Worm (Caenorhabditis elegans) whole organism, mixed stage, embryonic: ENCODE results near the gene T12B5.14.

ENCODE experiments used
- M03D4.4 ChIP-seq: sonication (generic microtip); optimal IDR thresholded peaks from 2 replicates; lab custom pipeline; 2017; ENCODE audit warnings: mild to moderate bottlenecking, missing genetic modification characterization, missing compliant biosample characterization
- ceh-39 ChIP-seq: fragments of 150-350 bp; optimal IDR thresholded peaks from 2 replicates; lab custom pipeline; 2014; ENCODE audit warnings: missing biosample characterization, missing genetic modification characterization
- ceh-83 ChIP-seq: fragments of 200-800 bp; sonication (Bioruptor generic); optimal IDR thresholded peaks from 2 replicates; lab custom pipeline; 2018; ENCODE audit warnings: mild to moderate bottlenecking, missing genetic modification characterization, missing compliant biosample characterization
- cnd-1 ChIP-seq: fragments of 200-800 bp; sonication (Bioruptor generic); optimal IDR thresholded peaks from 2 replicates; lab custom pipeline; 2018; ENCODE audit warnings: mild to moderate bottlenecking, missing genetic modification characterization, missing compliant biosample characterization
- drap-1 ChIP-seq: fragments of 200-800 bp; sonication (Bioruptor generic); optimal IDR thresholded peaks from 3 replicates; lab custom pipeline; 2018; ENCODE audit warnings: mild to moderate bottlenecking, missing genetic modification characterization, missing compliant biosample characterization
- elt-1 ChIP-seq: sonication (generic microtip); optimal IDR thresholded peaks from 2 replicates; lab custom pipeline; 2017; ENCODE audit warnings: missing genetic modification characterization, mild to moderate bottlenecking, missing compliant biosample characterization, antibody characterized with exemption, moderate library complexity, borderline replicate concordance; ENCODE audit not compliant: insufficient read depth
- flh-1 ChIP-seq: fragments of 200-800 bp; sonication (Bioruptor generic); optimal IDR thresholded peaks from 2 replicates; lab custom pipeline; 2018; ENCODE audit warnings: mild to moderate bottlenecking, missing genetic modification characterization, moderate library complexity, missing compliant biosample characterization
- ham-2 ChIP-seq: fragments of 200-800 bp; sonication (Bioruptor generic); optimal IDR thresholded peaks from 2 replicates; lab custom pipeline; 2018; ENCODE audit warnings: mild to moderate bottlenecking, missing genetic modification characterization, missing compliant biosample characterization
- hlh-1 ChIP-seq: fragments of 150-350 bp; optimal IDR thresholded peaks from 2 replicates; lab custom pipeline; 2014; ENCODE audit warnings: missing biosample characterization, missing genetic modification reagents, missing genetic modification characterization
- lin-13 ChIP-seq: fragments of 150-350 bp; optimal IDR thresholded peaks from 2 replicates; lab custom pipeline; 2014; ENCODE audit warnings: missing biosample characterization, missing genetic modification characterization
- lin-32 ChIP-seq: fragments of 200-800 bp; sonication (Bioruptor generic); optimal IDR thresholded peaks from 2 replicates; lab custom pipeline; 2018; ENCODE audit warnings: mild to moderate bottlenecking, missing genetic modification characterization, missing compliant biosample characterization
- lsy-2 ChIP-seq: fragments of 150-350 bp; optimal IDR thresholded peaks from 2 replicates; lab custom pipeline; 2014; ENCODE audit warnings: missing biosample characterization, missing genetic modification characterization
- mep-1 ChIP-seq: fragments of 150-350 bp; optimal IDR thresholded peaks from 2 replicates; lab custom pipeline; 2017; ENCODE audit warnings: missing biosample characterization, missing genetic modification reagents, missing genetic modification characterization, inconsistent platforms
- mls-2 ChIP-seq: sonication (generic microtip); optimal IDR thresholded peaks from 2 replicates; lab custom pipeline; 2016; ENCODE audit warnings: mild to moderate bottlenecking, missing genetic modification characterization, moderate library complexity, missing compliant biosample characterization
- nhr-12 ChIP-seq: fragments of 150-350 bp; optimal IDR thresholded peaks from 2 replicates; lab custom pipeline; 2014; ENCODE audit warnings: missing biosample characterization, missing genetic modification characterization
- nhr-2 ChIP-seq: fragments of 150-350 bp; optimal IDR thresholded peaks from 2 replicates; lab custom pipeline; 2014; ENCODE audit warnings: missing biosample characterization, missing genetic modification characterization
- nhr-28 ChIP-seq: fragments of 150-350 bp; optimal IDR thresholded peaks from 2 replicates; lab custom pipeline; 2014; ENCODE audit warnings: missing biosample characterization, missing genetic modification characterization
- sem-2 ChIP-seq: fragments of 200-800 bp; sonication (Bioruptor generic); optimal IDR thresholded peaks from 2 replicates; lab custom pipeline; 2018; ENCODE audit warnings: mild to moderate bottlenecking, missing genetic modification characterization, missing compliant biosample characterization
- snpc-4 ChIP-seq: fragments of 150-350 bp; optimal IDR thresholded peaks from 2 replicates; lab custom pipeline; 2014; ENCODE audit warnings: missing biosample characterization, missing genetic modification characterization
- sptf-1 ChIP-seq: sonication (generic microtip); optimal IDR thresholded peaks from 2 replicates; lab custom pipeline; 2017; ENCODE audit warnings: mild to moderate bottlenecking, missing genetic modification characterization, moderate library complexity, missing compliant biosample characterization
- tbx-8 ChIP-seq: fragments of 200-800 bp; sonication (Bioruptor generic); optimal IDR thresholded peaks from 2 replicates; lab custom pipeline; 2018; ENCODE audit warnings: mild to moderate bottlenecking, missing genetic modification characterization, moderate library complexity, missing compliant biosample characterization
- unc-39 ChIP-seq: fragments of 150-350 bp; optimal IDR thresholded peaks from 2 replicates; lab custom pipeline; 2014; ENCODE audit warnings: missing biosample characterization, missing genetic modification characterization
- unc-62 ChIP-seq: fragments of 150-350 bp; optimal IDR thresholded peaks from 2 replicates; lab custom pipeline; 2014; ENCODE audit warnings: missing biosample characterization, missing genetic modification reagents, missing genetic modification characterization
- ztf-11 ChIP-seq: fragments of 150-350 bp; optimal IDR thresholded peaks from 2 replicates; lab custom pipeline; 2014; ENCODE audit warnings: missing biosample characterization, missing genetic modification characterization

Gene T12B5.14

ce11 chrIII:998855-999254 is 44.2 kb downstream of the T12B5.14 start:
- TF ChIP-seq cnd-1 (tag; lab: Kevin White, UChicago), result no peak
- TF ChIP-seq ztf-11 (tag; lab: Kevin White, UChicago), result no peak
- TF ChIP-seq mep-1 (tag; lab: Kevin White, UChicago), result no peak
- TF ChIP-seq snpc-4 (tag; lab: Kevin White, UChicago), result no peak
- no peak for TF ChIP-seq flh-1 (GFP tag; lab: Kevin White, UChicago)

ce11 chrIII:1001297-1001696 is 46.6 kb downstream of the T12B5.14 start, which contains the start of gene R06B10.7:
Gene R06B10.7, minus strand, starts transcription at chrIII:1001397.
- TF ChIP-seq unc-62 (no peak), ceh-39 (tag; lab: Kevin White, UChicago) (no peak), lin-13 (no peak), mep-1 (tag; lab: Kevin White, UChicago) (no peak), snpc-4 (tag; lab: Kevin White, UChicago) (no peak), cnd-1 (tag; lab: Kevin White, UChicago) (no peak), M03D4.4 (tag; lab: Kevin White, UChicago) (no peak), hlh-1 (tag; lab: Kevin White, UChicago) (no peak), drap-1 (GFP tag; lab: Kevin White, UChicago) (no peak), mls-2 (tag; lab: Kevin White, UChicago) (no peak), ceh-83 (GFP tag; lab: Kevin White, UChicago) (no peak), tbx-8 (GFP tag; lab: Kevin White, UChicago) (no peak), nhr-2 (tag; lab: Kevin White, UChicago) (no peak), ham-2 (GFP tag; lab: Kevin White, UChicago) (no peak), unc-39 (no peak), lin-32 (GFP tag; lab: Kevin White, UChicago) (no peak)

ce11 chrIII:1002510-1002909 is 47.8 kb downstream of the T12B5.14 start, which contains the start of gene clec-150:
Gene clec-150, plus strand, starts transcription at chrIII:1002707.
- no peak for TF ChIP-seq hlh-1 (tag; lab: Kevin White, UChicago)
- no peak for TF ChIP-seq M03D4.4 (tag; lab: Kevin White, UChicago)
- TF ChIP-seq nhr-28, result no peak
- no peak for TF ChIP-seq ceh-83 (GFP tag; lab: Kevin White, UChicago)
- TF ChIP-seq elt-1 (tag; lab: Kevin White, UChicago), result no peak
- no peak for TF ChIP-seq flh-1 (GFP tag; lab: Kevin White, UChicago)
- TF ChIP-seq mls-2 (tag; lab: Kevin White, UChicago), result no peak
- TF ChIP-seq, all 35 proteins: peak for 0

- TF ChIP-seq tbx-8 (GFP tag; lab: Kevin White, UChicago), result no peak
- TF ChIP-seq unc-39, result no peak
- TF ChIP-seq nhr-12 (tag; lab: Kevin White, UChicago), result no peak
- no peak for TF ChIP-seq nhr-2 (tag; lab: Kevin White, UChicago)
- TF ChIP-seq sem-2, result no peak
- TF ChIP-seq ham-2 (GFP tag; lab: Kevin White, UChicago), result no peak
- TF ChIP-seq sptf-1, result no peak
- TF ChIP-seq lsy-2 (tag; lab: Kevin White, UChicago), result no peak
- no peak for TF ChIP-seq mep-1 (tag; lab: Kevin White, UChicago)
- TF ChIP-seq mls-2 (tag; lab: Kevin White, UChicago), result no peak
- no peak for TF ChIP-seq snpc-4 (tag; lab: Kevin White, UChicago)
- TF ChIP-seq ceh-39 (tag; lab: Kevin White, UChicago), result no peak
- no peak for TF ChIP-seq ceh-83 (GFP tag; lab: Kevin White, UChicago)
- no peak for TF ChIP-seq lin-13
Measured at ce11 chrIII:1004464-1004863, 49.8 kb downstream of the T12B5.14 start.
